Worm (Caenorhabditis elegans) whole organism, L2 larva: ENCODE data around the gene ubxn-5.

Source experiments
- blmp-1 ChIP-seq: sonication (generic microtip); optimal IDR thresholded peaks from 2 replicates; lab custom pipeline; 2017; ENCODE audit warnings: missing genetic modification characterization, mild to moderate bottlenecking, missing compliant biosample characterization, antibody characterized with exemption, moderate library complexity; ENCODE audit not compliant: insufficient read depth
- elt-3 ChIP-seq: sonication (generic microtip); optimal IDR thresholded peaks from 2 replicates; lab custom pipeline; 2017; ENCODE audit warnings: missing biosample characterization, missing genetic modification characterization
- lin-13 ChIP-seq: fragments of 150-350 bp; optimal IDR thresholded peaks from 2 replicates; lab custom pipeline; 2014; ENCODE audit warnings: missing biosample characterization, missing genetic modification reagents, missing genetic modification characterization
- lsy-2 ChIP-seq, 2 experiments: fragments of 150-350 bp in 1 of 2; sonication (generic microtip) in 1 of 2; optimal IDR thresholded peaks; 2 replicates each; lab custom pipeline; 2014 to 2017; ENCODE audit warnings: missing biosample characterization in 2 of 2, missing genetic modification characterization in 2 of 2
- nhr-77 ChIP-seq: fragments of 150-350 bp; optimal IDR thresholded peaks from 2 replicates; lab custom pipeline; 2014; ENCODE audit warnings: missing biosample characterization, missing genetic modification characterization
- sma-9 ChIP-seq, 2 experiments: fragments of 150-350 bp in 1 of 2; sonication (generic microtip) in 1 of 2; optimal IDR thresholded peaks; 2 replicates each; lab custom pipeline; 2014 to 2016; ENCODE audit warnings: missing genetic modification characterization in 2 of 2, mild to moderate bottlenecking in 1 of 2, missing biosample characterization in 1 of 2, missing compliant biosample characterization in 1 of 2, missing genetic modification reagents in 1 of 2, moderate library complexity in 1 of 2
- snpc-4 ChIP-seq: fragments of 150-350 bp; optimal IDR thresholded peaks from 2 replicates; lab custom pipeline; 2014; ENCODE audit warnings: missing biosample characterization, missing genetic modification characterization
- ztf-11 ChIP-seq: sonication (generic microtip); optimal IDR thresholded peaks from 2 replicates; lab custom pipeline; 2017; ENCODE audit warnings: missing biosample characterization, missing genetic modification characterization
- ztf-4 ChIP-seq: fragments of 150-350 bp; optimal IDR thresholded peaks from 2 replicates; lab custom pipeline; 2014; ENCODE audit warnings: missing biosample characterization, missing genetic modification characterization

- TF ChIP-seq elt-3 (tag; lab: Kevin White, UChicago) (no peak), ztf-4 (no peak), sma-9 (GFP tag; optimal IDR thresholded peaks at IDR 0.05; lab: Kevin White, UChicago) (no peak), sma-9 (tag; optimal IDR thresholded peaks at IDR 0.05; lab: Kevin White, UChicago) (no peak), ztf-11 (tag; lab: Kevin White, UChicago) (no peak), snpc-4 (tag; lab: Kevin White, UChicago) (no peak), lin-13 (GFP tag; lab: Kevin White, UChicago) (no peak), lsy-2 (tag; optimal IDR thresholded peaks at IDR 0.05; lab: Kevin White, UChicago) (no peak), blmp-1 (no peak), nhr-77 (tag; lab: Kevin White, UChicago) (no peak)
Observed at ce11 chrII:10245612-10246011, 11.3 kb upstream of the ubxn-5 start.
